Worm (Caenorhabditis elegans) whole organism, L4 larva: ENCODE measurements around the gene wrt-1.

Experiments used
- D1046.2 ChIP-seq: fragments of 200-800 bp; sonication (Bioruptor generic); IDR thresholded peaks from 2 replicates; pipeline ENCODE4 v1.3.6; 2022; ENCODE audit warnings: missing genetic modification characterization, missing compliant biosample characterization
- F10B5.3 ChIP-seq: sonication (generic microtip); optimal IDR thresholded peaks from 2 replicates; lab custom pipeline; 2016; ENCODE audit warnings: mild to moderate bottlenecking, missing genetic modification characterization, missing compliant biosample characterization
- F44E2.7 ChIP-seq: fragments of 200-800 bp; sonication (Bioruptor generic); IDR thresholded peaks from 2 replicates; pipeline ENCODE4 v2.1.2; 2022; ENCODE audit warnings: missing genetic modification characterization, missing compliant biosample characterization
- R02D3.7 ChIP-seq: fragments of 150-350 bp; sonication (generic microtip); optimal IDR thresholded peaks from 3 replicates; lab custom pipeline; 2014; ENCODE audit warnings: missing biosample characterization, missing genetic modification characterization
- attf-4 ChIP-seq: sonication (generic microtip); optimal IDR thresholded peaks from 3 replicates; lab custom pipeline; 2017; ENCODE audit warnings: missing biosample characterization, missing genetic modification characterization
- ceh-28 ChIP-seq: fragments of 150-350 bp; optimal IDR thresholded peaks from 2 replicates; lab custom pipeline; 2014; ENCODE audit warnings: missing biosample characterization, missing genetic modification reagents, missing genetic modification characterization
- ceh-32 ChIP-seq: sonication (generic microtip); optimal IDR thresholded peaks from 2 replicates; lab custom pipeline; 2016; ENCODE audit warnings: mild to moderate bottlenecking, missing genetic modification characterization, missing compliant biosample characterization; ENCODE audit not compliant: poor library complexity
- daf-12 ChIP-seq: fragments of 150-350 bp; optimal IDR thresholded peaks from 2 replicates; lab custom pipeline; 2014; ENCODE audit warnings: missing biosample characterization, missing genetic modification reagents, missing genetic modification characterization
- daf-16 ChIP-seq, 3 experiments: sonication (generic microtip); optimal IDR thresholded peaks; 2 replicates each; lab custom pipeline; 2016 to 2017; ENCODE audit warnings: missing genetic modification characterization in 3 of 3, missing genetic modification reagents in 3 of 3, mild to moderate bottlenecking in 2 of 3, missing compliant biosample characterization in 2 of 3, missing biosample characterization in 1 of 3, moderate library complexity in 1 of 3
- dpl-1 ChIP-seq: fragments of 150-350 bp; optimal IDR thresholded peaks from 2 replicates; lab custom pipeline; 2014; ENCODE audit warnings: missing biosample characterization, missing genetic modification reagents, missing genetic modification characterization
- dve-1 ChIP-seq: sonication (generic microtip); optimal IDR thresholded peaks from 2 replicates; lab custom pipeline; 2017; ENCODE audit warnings: antibody characterized with exemption, mild to moderate bottlenecking, missing genetic modification characterization, missing compliant biosample characterization; ENCODE audit not compliant: insufficient read depth
- egl-27 ChIP-seq: sonication (generic microtip); optimal IDR thresholded peaks from 3 replicates; lab custom pipeline; 2017; ENCODE audit warnings: missing biosample characterization, missing genetic modification reagents, missing genetic modification characterization
- hlh-11 ChIP-seq: fragments of 200-800 bp; sonication (Bioruptor generic); optimal IDR thresholded peaks from 2 replicates; lab custom pipeline; 2018; ENCODE audit warnings: mild to moderate bottlenecking, missing genetic modification characterization, missing compliant biosample characterization
- hlh-30 ChIP-seq: sonication (generic microtip); optimal IDR thresholded peaks from 2 replicates; lab custom pipeline; 2017; ENCODE audit warnings: antibody characterized with exemption, mild to moderate bottlenecking, missing genetic modification characterization, missing compliant biosample characterization; ENCODE audit not compliant: insufficient read depth
- lim-7 ChIP-seq: fragments of 200-800 bp; sonication (Bioruptor generic); IDR thresholded peaks from 2 replicates; pipeline ENCODE4 v1.3.6; 2022; ENCODE audit warnings: missing genetic modification characterization, missing compliant biosample characterization
- lin-13 ChIP-seq: fragments of 150-350 bp; optimal IDR thresholded peaks from 2 replicates; lab custom pipeline; 2014; ENCODE audit warnings: missing biosample characterization, missing genetic modification reagents, missing genetic modification characterization
- lir-3 ChIP-seq: sonication (generic microtip); optimal IDR thresholded peaks from 2 replicates; lab custom pipeline; 2016; ENCODE audit warnings: mild to moderate bottlenecking, missing genetic modification characterization, missing compliant biosample characterization
- lsy-2 ChIP-seq, 2 experiments: fragments of 150-350 bp in 1 of 2; sonication (generic microtip) in 1 of 2; optimal IDR thresholded peaks; 2 replicates each; lab custom pipeline; 2014 to 2017; ENCODE audit warnings: missing biosample characterization in 2 of 2, missing genetic modification characterization in 2 of 2
- madf-5 ChIP-seq, 2 experiments: fragments of 200-800 bp; sonication (Bioruptor generic); IDR thresholded peaks; 2 replicates each; pipeline ENCODE4 v1.3.6; 2022; ENCODE audit warnings: missing compliant biosample characterization in 2 of 2, missing genetic modification characterization in 2 of 2
- mes-2 ChIP-seq: sonication (generic microtip); optimal IDR thresholded peaks from 2 replicates; lab custom pipeline; 2016; ENCODE audit warnings: missing genotype, mild to moderate bottlenecking, missing genetic modification characterization, missing compliant biosample characterization; ENCODE audit not compliant: poor library complexity, severe bottlenecking
- mxl-2 ChIP-seq: fragments of 200-800 bp; sonication (Bioruptor generic); conservative IDR thresholded peaks from 2 replicates; pipeline ENCODE4 v1.3.6; 2022; ENCODE audit warnings: missing genetic modification reagents, missing genetic modification characterization, missing compliant biosample characterization
- nhr-10 ChIP-seq: fragments of 150-350 bp; optimal IDR thresholded peaks from 2 replicates; lab custom pipeline; 2014; ENCODE audit warnings: missing biosample characterization, missing genetic modification characterization
- nhr-102 ChIP-seq: sonication (generic microtip); optimal IDR thresholded peaks from 2 replicates; lab custom pipeline; 2016; ENCODE audit warnings: mild to moderate bottlenecking, missing genetic modification characterization, moderate library complexity, missing compliant biosample characterization
- nhr-11 ChIP-seq: fragments of 150-350 bp; optimal IDR thresholded peaks from 2 replicates; lab custom pipeline; 2014; ENCODE audit warnings: missing biosample characterization, missing genetic modification characterization
- nhr-28 ChIP-seq: fragments of 150-350 bp; optimal IDR thresholded peaks from 2 replicates; lab custom pipeline; 2014; ENCODE audit warnings: missing biosample characterization, missing genetic modification characterization
- nhr-41 ChIP-seq: fragments of 200-800 bp; sonication (Bioruptor generic); IDR thresholded peaks from 2 replicates; pipeline ENCODE4 v1.3.6; 2022; ENCODE audit warnings: missing genetic modification reagents, missing genetic modification characterization, missing compliant biosample characterization
- nhr-48 ChIP-seq: sonication (generic microtip); optimal IDR thresholded peaks from 2 replicates; lab custom pipeline; 2016; ENCODE audit warnings: mild to moderate bottlenecking, missing genetic modification characterization, missing compliant biosample characterization
- nhr-76 ChIP-seq: fragments of 150-350 bp; optimal IDR thresholded peaks from 2 replicates; lab custom pipeline; 2014; ENCODE audit warnings: missing biosample characterization, missing genetic modification characterization
- pha-4 ChIP-seq, 2 experiments: fragments of 150-350 bp in 1 of 2; fragments of 200-800 bp in 1 of 2; sonication (Bioruptor generic) in 1 of 2; IDR thresholded peaks in 1 of 2; optimal IDR thresholded peaks in 1 of 2; 2 replicates each; pipeline versions ENCODE4 v1.3.6 to Lab custom; 2014 to 2022; ENCODE audit warnings: missing genetic modification characterization in 2 of 2, missing genetic modification reagents in 2 of 2, missing biosample characterization in 1 of 2, missing compliant biosample characterization in 1 of 2
- php-3 ChIP-seq: fragments of 200-800 bp; sonication (Bioruptor generic); IDR thresholded peaks from 2 replicates; pipeline ENCODE4 v1.3.6; 2022; ENCODE audit warnings: missing genetic modification reagents, missing genetic modification characterization, missing compliant biosample characterization
- saeg-2 ChIP-seq: fragments of 200-800 bp; sonication (Bioruptor generic); IDR thresholded peaks from 2 replicates; pipeline ENCODE4 v1.3.6; 2022; ENCODE audit warnings: missing genetic modification reagents, missing genetic modification characterization, missing compliant biosample characterization
- sdz-12 ChIP-seq: fragments of 200-800 bp; sonication (Bioruptor generic); optimal IDR thresholded peaks from 2 replicates; lab custom pipeline; 2018; ENCODE audit warnings: mild to moderate bottlenecking, missing genetic modification characterization, missing compliant biosample characterization
- skn-1 ChIP-seq: fragments of 150-350 bp; optimal IDR thresholded peaks from 2 replicates; lab custom pipeline; 2014; ENCODE audit warnings: missing biosample characterization, missing genetic modification characterization
- snpc-1.2 ChIP-seq: fragments of 200-800 bp; sonication (Bioruptor generic); IDR thresholded peaks from 2 replicates; pipeline ENCODE4 v1.3.6; 2022; ENCODE audit warnings: missing genetic modification reagents, missing genetic modification characterization, missing compliant biosample characterization
- spr-3 ChIP-seq: fragments of 200-800 bp; sonication (Bioruptor generic); optimal IDR thresholded peaks from 2 replicates; lab custom pipeline; 2018; ENCODE audit warnings: mild to moderate bottlenecking, missing genetic modification characterization, missing compliant biosample characterization
- tag-97 ChIP-seq: fragments of 200-800 bp; sonication (Bioruptor generic); IDR thresholded peaks from 2 replicates; pipeline ENCODE4 v1.3.6; 2022; ENCODE audit warnings: missing genetic modification characterization, missing compliant biosample characterization
- zag-1 ChIP-seq: fragments of 150-350 bp; optimal IDR thresholded peaks from 2 replicates; lab custom pipeline; 2014; ENCODE audit warnings: missing biosample characterization, missing genetic modification characterization
- zip-2 ChIP-seq: fragments of 150-350 bp; optimal IDR thresholded peaks from 2 replicates; lab custom pipeline; 2014; ENCODE audit warnings: missing biosample characterization, missing genetic modification characterization

wrt-1 gene

DNA sequence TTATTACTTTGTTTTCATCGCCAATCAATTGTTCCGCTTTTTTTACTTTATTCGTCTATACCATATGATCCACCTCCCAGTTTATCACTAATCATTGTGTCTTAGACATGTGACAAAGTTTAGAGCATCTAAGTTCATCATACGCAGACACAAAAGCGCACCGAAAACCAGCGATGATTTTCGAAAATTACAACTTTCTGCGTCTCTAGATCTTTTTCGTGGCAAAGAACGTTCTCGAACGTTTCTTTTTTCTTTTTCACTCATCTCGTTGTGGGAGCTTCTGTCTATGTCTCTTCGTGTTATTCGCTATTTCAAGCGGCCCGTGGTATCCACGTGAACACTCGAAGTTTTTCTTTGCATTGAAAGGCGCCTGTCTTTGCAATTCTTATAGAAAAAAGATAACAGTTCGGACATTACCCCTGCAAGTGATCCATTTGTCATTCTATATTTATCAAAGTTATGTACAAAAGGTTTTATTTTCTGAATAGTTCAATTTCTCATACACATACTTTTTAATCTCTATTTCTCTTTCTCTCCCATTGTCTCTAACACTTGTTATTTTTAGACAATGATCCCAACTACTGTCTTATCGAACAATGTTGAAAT is 1.6 kb upstream of the wrt-1 start, which contains the start of gene ZK1290.5 (continued):
- TF ChIP-seq egl-27 (tag; lab: Kevin White, UChicago) (no peak), hlh-11 (tag; lab: Kevin White, UChicago) (peak; percentile 99), sdz-12 (no peak), R02D3.7 (tag; lab: Kevin White, UChicago) (no peak), lsy-2 (tag; optimal IDR thresholded peaks at IDR 0.05; lab: Kevin White, UChicago) (peak; percentile 36 to 89), snpc-1.2 (GFP tag; lab: Robert Waterston, UW) (no peak), nhr-28 (tag; lab: Kevin White, UChicago) (peak; percentile 91), nhr-76 (tag; lab: Kevin White, UChicago) (peak; percentile 63), ceh-28 (tag; lab: Kevin White, UChicago) (no peak), ceh-32 (tag; lab: Kevin White, UChicago) (no peak), zag-1 (tag; lab: Kevin White, UChicago) (no peak), F10B5.3 (tag; lab: Kevin White, UChicago) (no peak), attf-4 (tag; lab: Kevin White, UChicago) (no peak), lin-13 (peak; percentile 71), zip-2 (tag; lab: Kevin White, UChicago) (peak; percentile 40), saeg-2 (GFP tag; lab: Robert Waterston, UW) (peak; percentile 26; the same call in 1 of the 2 replicates), nhr-48 (tag; lab: Kevin White, UChicago) (peak; percentile 98), php-3 (GFP tag; lab: Robert Waterston, UW) (peak; percentile 91), lim-7 (GFP tag; lab: Robert Waterston, UW) (no peak), mxl-2 (GFP tag; lab: Robert Waterston, UW) (peak; percentile 98), tag-97 (GFP tag; lab: Robert Waterston, UW) (no peak), dpl-1 (GFP tag; lab: Kevin White, UChicago) (peak; percentile 50), nhr-10 (tag; lab: Kevin White, UChicago) (peak; percentile 83), madf-5 (GFP tag; IDR thresholded peaks at IDR 0.05; lab: Robert Waterston, UW) (no peak), nhr-41 (GFP tag; lab: Robert Waterston, UW) (peak; percentile 79; the same call in 1 of the 2 replicates), dve-1 (tag; lab: Kevin White, UChicago) (peak; percentile 98), daf-16 (GFP tag; optimal IDR thresholded peaks at IDR 0.05; lab: Kevin White, UChicago) (peak; percentile 82 to 87), daf-16 (tag; optimal IDR thresholded peaks at IDR 0.05; lab: Kevin White, UChicago) (peak; percentile 76), daf-12 (tag; lab: Kevin White, UChicago) (no peak), F44E2.7 (GFP tag; lab: Robert Waterston, UW) (no peak), lir-3 (tag; lab: Kevin White, UChicago) (no peak), mes-2 (tag; lab: Kevin White, UChicago) (peak; percentile 56), spr-3 (GFP tag; lab: Kevin White, UChicago) (no peak), skn-1 (tag; lab: Kevin White, UChicago) (no peak), hlh-30 (peak; percentile 97), D1046.2 (no peak), pha-4 (GFP tag; IDR thresholded peaks at IDR 0.05; lab: Robert Waterston, UW) (peak; percentile 86), pha-4 (tag; optimal IDR thresholded peaks at IDR 0.05; lab: Kevin White, UChicago) (peak; percentile 61), nhr-11 (tag; lab: Kevin White, UChicago) (peak; percentile 89)
- TF ChIP-seq, all 104 proteins: peak for 49

DNA sequence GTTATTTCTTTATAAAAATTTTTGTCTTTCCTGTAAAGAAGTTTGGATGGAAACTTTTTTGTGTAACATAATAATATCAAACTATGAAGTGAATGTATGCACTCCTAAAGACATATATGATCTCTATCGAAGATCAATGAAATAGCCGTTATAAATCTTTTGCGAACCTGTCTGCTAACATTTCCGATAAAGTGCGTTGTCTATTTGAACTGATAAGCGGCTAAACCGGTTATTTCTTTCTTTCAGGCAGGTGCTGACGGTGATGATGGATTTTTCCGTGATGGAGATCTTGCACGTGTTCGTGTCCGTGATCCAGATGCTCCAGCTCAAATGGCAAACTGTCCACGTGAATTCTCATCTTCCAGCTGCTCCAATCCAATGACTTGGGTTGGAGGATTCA is 682 bp downstream of the wrt-1 start:
- TF ChIP-seq hlh-11 (tag; lab: Kevin White, UChicago) (peak; percentile 8), nhr-102 (tag; lab: Kevin White, UChicago) (no peak), hlh-30 (peak; percentile 27)
